In genomic region chrV:17981732-17982131, ce11 we compare ENCODE assay signal across 4 worm cellular contexts.
A peak's percentile ranks its signal among the peaks of the same experiment; 100 is the strongest.
TF ChIP-seq lines count a peak whose summit lies in the region.

No protein-coding gene starts in this region.

TF ChIP-seq in whole organism, L1 larva, 84 proteins besides CTCF, POLR2A, EP300 and RAD21 (continued from another document):
- TF ChIP-seq zip-4 (GFP tag; optimal IDR thresholded peaks at IDR 0.05; lab: Kevin White, UChicago) = no peak
- TF ChIP-seq Y116A8C.19 (tag; optimal IDR thresholded peaks at IDR 0.05; lab: Kevin White, UChicago; ENCODE audit: borderline replicate concordance) = no peak
- TF ChIP-seq lsy-2 (tag; optimal IDR thresholded peaks at IDR 0.05; lab: Kevin White, UChicago) = peak; percentile 97 to 98
- no peak for TF ChIP-seq C04F5.9 (tag; optimal IDR thresholded peaks at IDR 0.05; lab: Kevin White, UChicago)
- no peak for TF ChIP-seq lin-14 (GFP tag; optimal IDR thresholded peaks at IDR 0.05; lab: Kevin White, UChicago)
- peak; percentile 54 for TF ChIP-seq fos-1 (tag; optimal IDR thresholded peaks at IDR 0.05; lab: Kevin White, UChicago)
- 0 out of 2 replicates have a peak, but pooled peaks have one; percentile 22 for TF ChIP-seq nhr-19 (GFP tag; conservative IDR thresholded peaks at IDR 0.05; lab: Robert Waterston, UW)
- peak; percentile 68 for TF ChIP-seq snu-23 (GFP tag; optimal IDR thresholded peaks at IDR 0.05; lab: Kevin White, UChicago)
- TF ChIP-seq ceh-90 (tag; optimal IDR thresholded peaks at IDR 0.05; lab: Kevin White, UChicago) = no peak
- TF ChIP-seq fkh-10 (GFP tag; optimal IDR thresholded peaks at IDR 0.05; lab: Kevin White, UChicago) = peak; percentile 32
- no peak for TF ChIP-seq hpl-2 (GFP tag; optimal IDR thresholded peaks at IDR 0.05; lab: Kevin White, UChicago)
- no peak for TF ChIP-seq ets-5 (GFP tag; IDR thresholded peaks at IDR 0.05; lab: Robert Waterston, UW)
- peak; percentile 34 for TF ChIP-seq mep-1 (tag; optimal IDR thresholded peaks at IDR 0.05; lab: Kevin White, UChicago)
- TF ChIP-seq unc-86 (tag; optimal IDR thresholded peaks at IDR 0.05; lab: Kevin White, UChicago) = peak; percentile 39
- peak; percentile 43 for TF ChIP-seq C16A3.4 (tag; optimal IDR thresholded peaks at IDR 0.05; lab: Kevin White, UChicago)
- no peak for TF ChIP-seq nhr-85 (tag; lab: Kevin White, UChicago)
- peak; percentile 95 for TF ChIP-seq F16B12.6 (tag; optimal IDR thresholded peaks at IDR 0.05; lab: Kevin White, UChicago)
- TF ChIP-seq skn-1 (tag; optimal IDR thresholded peaks at IDR 0.05; lab: Kevin White, UChicago) = no peak
- TF ChIP-seq ztf-11 (tag; optimal IDR thresholded peaks at IDR 0.05; lab: Kevin White, UChicago) = peak in 1 of 2 experiments; percentile 25
- TF ChIP-seq ceh-63 (GFP tag; optimal IDR thresholded peaks at IDR 0.05; lab: Kevin White, UChicago) = no peak
- no peak for TF ChIP-seq lin-39 (tag; optimal IDR thresholded peaks at IDR 0.05; lab: Kevin White, UChicago)
- no peak; the same call in 1 of the 2 replicates for TF ChIP-seq mab-9 (GFP tag; IDR thresholded peaks at IDR 0.05; lab: Robert Waterston, UW)
- peak; percentile 37 for TF ChIP-seq tbx-2 (tag; optimal IDR thresholded peaks at IDR 0.05; lab: Kevin White, UChicago)
- no peak for TF ChIP-seq hlh-4 (tag; optimal IDR thresholded peaks at IDR 0.05; lab: Kevin White, UChicago)
- TF ChIP-seq isw-1 (GFP tag; IDR thresholded peaks at IDR 0.05; lab: Robert Waterston, UW) = peak; percentile 48
- no peak for TF ChIP-seq grh-1 (GFP tag; IDR thresholded peaks at IDR 0.05; lab: Robert Waterston, UW)
- peak; percentile 45 to 61 (median 50) for TF ChIP-seq dpl-1 (GFP tag; optimal IDR thresholded peaks at IDR 0.05; lab: Kevin White, UChicago)
- no peak for TF ChIP-seq nhr-77 (tag; optimal IDR thresholded peaks at IDR 0.05; lab: Kevin White, UChicago)

TF ChIP-seq in whole organism, L2 larva, 48 proteins besides CTCF, POLR2A, EP300 and RAD21 (continued from another document):
- TF ChIP-seq lin-13 (GFP tag; optimal IDR thresholded peaks at IDR 0.05; lab: Kevin White, UChicago) (peak; percentile 4), sem-4 (tag; optimal IDR thresholded peaks at IDR 0.05; lab: Kevin White, UChicago) (no peak)

TF ChIP-seq in whole organism, L3 larva, 47 proteins besides CTCF, POLR2A, EP300 and RAD21 (continued from another document):
- TF ChIP-seq skn-1 (tag; optimal IDR thresholded peaks at IDR 0.05; lab: Kevin White, UChicago) (peak; percentile 9), ceh-28 (tag; optimal IDR thresholded peaks at IDR 0.05; lab: Kevin White, UChicago) (peak; percentile 59)

TF ChIP-seq in whole organism, L4 larva, 104 proteins besides CTCF, POLR2A, EP300 and RAD21 (continued from another document):
- TF ChIP-seq nhr-77 (tag; optimal IDR thresholded peaks at IDR 0.05; lab: Kevin White, UChicago) = no peak
- TF ChIP-seq daf-12 (tag; optimal IDR thresholded peaks at IDR 0.05; lab: Kevin White, UChicago) = no peak
- peak; percentile 37 for TF ChIP-seq ama-1 (optimal IDR thresholded peaks at IDR 0.05; lab: Kevin White, UChicago)
- peak; percentile 5 for TF ChIP-seq rbr-2 (tag; optimal IDR thresholded peaks at IDR 0.05; lab: Kevin White, UChicago)
- peak; percentile 31 for TF ChIP-seq nhr-6 (tag; optimal IDR thresholded peaks at IDR 0.05; lab: Kevin White, UChicago)
- no peak for TF ChIP-seq nhr-111 (GFP tag; optimal IDR thresholded peaks at IDR 0.05; lab: Kevin White, UChicago)
- TF ChIP-seq nhr-28 (tag; optimal IDR thresholded peaks at IDR 0.05; lab: Kevin White, UChicago) = peak; percentile 11
- TF ChIP-seq mep-1 (tag; optimal IDR thresholded peaks at IDR 0.05; lab: Kevin White, UChicago) = peak; percentile 16
- TF ChIP-seq spr-3 (GFP tag; optimal IDR thresholded peaks at IDR 0.05; lab: Kevin White, UChicago) = no peak
- 0 out of 2 replicates have a peak, but pooled peaks have one; percentile 14 for TF ChIP-seq dmd-9 (GFP tag; IDR thresholded peaks at IDR 0.05; lab: Robert Waterston, UW)
- TF ChIP-seq nhr-25 (tag; optimal IDR thresholded peaks at IDR 0.05; lab: Kevin White, UChicago; ENCODE audit: borderline replicate concordance, insufficient read depth) = no peak
- TF ChIP-seq lin-38 (GFP tag; IDR thresholded peaks at IDR 0.05; lab: Robert Waterston, UW) = peak; percentile 46; the same call in 1 of the 2 replicates
- no peak for TF ChIP-seq lin-15B (tag; optimal IDR thresholded peaks at IDR 0.05; lab: Kevin White, UChicago)
- 0 out of 2 replicates have a peak, but pooled peaks have one; percentile 33 for TF ChIP-seq madf-9 (GFP tag; conservative IDR thresholded peaks at IDR 0.05; lab: Robert Waterston, UW)
- TF ChIP-seq zfp-3 (GFP tag; conservative IDR thresholded peaks at IDR 0.05; lab: Robert Waterston, UW) = no peak
- TF ChIP-seq hmg-1.1 (GFP tag; IDR thresholded peaks at IDR 0.05; lab: Robert Waterston, UW) = 0 out of 2 replicates have a peak, but pooled peaks have one; percentile 45
- TF ChIP-seq ceh-28 (tag; optimal IDR thresholded peaks at IDR 0.05; lab: Kevin White, UChicago) = no peak
- no peak for TF ChIP-seq dmd-6 (GFP tag; IDR thresholded peaks at IDR 0.05; lab: Robert Waterston, UW)
- TF ChIP-seq ztf-11 (tag; optimal IDR thresholded peaks at IDR 0.05; lab: Kevin White, UChicago) = no peak
- no peak for TF ChIP-seq egl-27 (tag; optimal IDR thresholded peaks at IDR 0.05; lab: Kevin White, UChicago)
- no peak for TF ChIP-seq T20F7.1 (GFP tag; optimal IDR thresholded peaks at IDR 0.05; lab: Kevin White, UChicago)
- TF ChIP-seq pha-4 (GFP tag; IDR thresholded peaks at IDR 0.05; lab: Robert Waterston, UW) = no peak
- no peak for TF ChIP-seq pha-4 (tag; optimal IDR thresholded peaks at IDR 0.05; lab: Kevin White, UChicago)
- no peak for TF ChIP-seq nhr-237 (tag; optimal IDR thresholded peaks at IDR 0.05; lab: Kevin White, UChicago)
- no peak for TF ChIP-seq F44E2.7 (GFP tag; IDR thresholded peaks at IDR 0.05; lab: Robert Waterston, UW)
- peak; percentile 39 for TF ChIP-seq dpl-1 (GFP tag; optimal IDR thresholded peaks at IDR 0.05; lab: Kevin White, UChicago)
- TF ChIP-seq ceh-32 (tag; optimal IDR thresholded peaks at IDR 0.05; lab: Kevin White, UChicago; ENCODE audit: poor library complexity) = no peak
- TF ChIP-seq unc-39 (tag; optimal IDR thresholded peaks at IDR 0.05; lab: Kevin White, UChicago) = no peak
- TF ChIP-seq daf-8 (GFP tag; IDR thresholded peaks at IDR 0.05; lab: Robert Waterston, UW) = no peak
- TF ChIP-seq lin-39 (tag; optimal IDR thresholded peaks at IDR 0.05; lab: Kevin White, UChicago) = no peak
- TF ChIP-seq lin-13 (GFP tag; optimal IDR thresholded peaks at IDR 0.05; lab: Kevin White, UChicago) = peak; percentile 36
- TF ChIP-seq dve-1 (tag; optimal IDR thresholded peaks at IDR 0.05; lab: Kevin White, UChicago; ENCODE audit: insufficient read depth) = peak; percentile 3
- no peak for TF ChIP-seq arid-1 (GFP tag; conservative IDR thresholded peaks at IDR 0.05; lab: Robert Waterston, UW)
- TF ChIP-seq duxl-1 (tag; optimal IDR thresholded peaks at IDR 0.05; lab: Kevin White, UChicago; ENCODE audit: poor library complexity) = no peak
- peak; percentile 26 for TF ChIP-seq hlh-11 (tag; optimal IDR thresholded peaks at IDR 0.05; lab: Kevin White, UChicago)
- no peak for TF ChIP-seq zip-11 (GFP tag; IDR thresholded peaks at IDR 0.05; lab: Robert Waterston, UW)
- no peak for TF ChIP-seq mdl-1 (tag; optimal IDR thresholded peaks at IDR 0.05; lab: Kevin White, UChicago)
- TF ChIP-seq lir-3 (tag; optimal IDR thresholded peaks at IDR 0.05; lab: Kevin White, UChicago) = no peak
- TF ChIP-seq R02D3.7 (tag; optimal IDR thresholded peaks at IDR 0.05; lab: Kevin White, UChicago) = no peak
- peak; percentile 24; the same call in 1 of the 2 replicates for TF ChIP-seq Y48G9A.11 (GFP tag; IDR thresholded peaks at IDR 0.05; lab: Robert Waterston, UW)
- no peak for TF ChIP-seq ZK546.5 (tag; optimal IDR thresholded peaks at IDR 0.05; lab: Kevin White, UChicago)
- TF ChIP-seq fkh-10 (GFP tag; optimal IDR thresholded peaks at IDR 0.05; lab: Kevin White, UChicago) = no peak
- TF ChIP-seq ceh-20 (GFP tag; IDR thresholded peaks at IDR 0.05; lab: Robert Waterston, UW) = no peak
- TF ChIP-seq sdz-12 (GFP tag; optimal IDR thresholded peaks at IDR 0.05; lab: Kevin White, UChicago) = no peak
- no peak for TF ChIP-seq tag-97 (GFP tag; IDR thresholded peaks at IDR 0.05; lab: Robert Waterston, UW)
- TF ChIP-seq nhr-102 (tag; optimal IDR thresholded peaks at IDR 0.05; lab: Kevin White, UChicago) = no peak
